Fruit fly (Drosophila melanogaster) whole organism, pupa: Measurements from ENCODE around the gene CG32755.

ENCODE experiments used
- CG10348 ChIP-seq: fragments of 200-800 bp; sonication (Bioruptor generic); IDR thresholded peaks from 2 replicates; pipeline ENCODE4 v1.3.6; 2022; ENCODE audit warnings: missing biosample characterization, missing genetic modification characterization
- CG12605 ChIP-seq: fragments of 200-800 bp; sonication (Bioruptor generic); IDR thresholded peaks from 2 replicates; pipeline ENCODE4 v1.3.6; 2022; ENCODE audit warnings: missing biosample characterization, missing genetic modification characterization
- CG13204 ChIP-seq: fragments of 200-800 bp; sonication (Bioruptor generic); optimal IDR thresholded peaks from 2 replicates; lab custom pipeline; 2018; ENCODE audit warnings: missing biosample characterization, mild to moderate bottlenecking, missing genetic modification characterization, moderate library complexity
- CG14655 ChIP-seq: fragments of 200-800 bp; sonication (Bioruptor generic); optimal IDR thresholded peaks from 3 replicates; lab custom pipeline; 2017; ENCODE audit warnings: mild to moderate bottlenecking, missing biosample characterization, missing genetic modification reagents, missing genetic modification characterization
- CG15710 ChIP-seq: fragments of 200-800 bp; sonication (Bioruptor generic); optimal IDR thresholded peaks from 2 replicates; lab custom pipeline; 2018; ENCODE audit warnings: missing biosample characterization, mild to moderate bottlenecking, missing genetic modification characterization, moderate library complexity
- CG17806 ChIP-seq: fragments of 200-800 bp; sonication (Bioruptor generic); optimal IDR thresholded peaks from 2 replicates; lab custom pipeline; 2018; ENCODE audit warnings: missing biosample characterization, mild to moderate bottlenecking, missing genetic modification characterization, moderate library complexity
- CG32121 ChIP-seq: fragments of 200-800 bp; sonication (Bioruptor generic); IDR thresholded peaks from 2 replicates; pipeline ENCODE4 v1.3.6; 2022; ENCODE audit warnings: missing biosample characterization, missing genetic modification characterization
- CG34367 ChIP-seq: fragments of 200-800 bp; sonication (Bioruptor generic); optimal IDR thresholded peaks from 2 replicates; lab custom pipeline; 2018; ENCODE audit warnings: missing biosample characterization, mild to moderate bottlenecking, missing genetic modification characterization
- CG4496 ChIP-seq: fragments of 200-800 bp; sonication (Bioruptor generic); IDR thresholded peaks from 3 replicates; pipeline ENCODE4 v1.3.6; 2022; ENCODE audit warnings: missing biosample characterization, missing genetic modification characterization
- CG8159 ChIP-seq: fragments of 200-800 bp; sonication (Bioruptor generic); optimal IDR thresholded peaks from 3 replicates; lab custom pipeline; 2018; ENCODE audit warnings: missing biosample characterization, mild to moderate bottlenecking, missing genetic modification characterization, moderate library complexity
- CG8301 ChIP-seq: fragments of 200-800 bp; sonication (Bioruptor generic); optimal IDR thresholded peaks from 2 replicates; lab custom pipeline; 2018; ENCODE audit warnings: missing biosample characterization, mild to moderate bottlenecking, missing genetic modification characterization
- CG9948 ChIP-seq: fragments of 200-800 bp; sonication (Bioruptor generic); optimal IDR thresholded peaks from 2 replicates; lab custom pipeline; 2018; ENCODE audit warnings: missing biosample characterization, mild to moderate bottlenecking, missing genetic modification characterization, moderate library complexity
- D1 ChIP-seq: fragments of 200-800 bp; sonication (Bioruptor generic); optimal IDR thresholded peaks from 2 replicates; lab custom pipeline; 2018; ENCODE audit warnings: missing biosample characterization, mild to moderate bottlenecking, missing genetic modification characterization, moderate library complexity
- EcR ChIP-seq: fragments of 200-800 bp; sonication (Bioruptor generic); optimal IDR thresholded peaks from 3 replicates; lab custom pipeline; 2019; ENCODE audit warnings: missing biosample characterization, missing genetic modification characterization, mild to moderate bottlenecking, moderate library complexity, missing genetic modification reagents
- Ets98B ChIP-seq: fragments of 200-800 bp; sonication (Bioruptor generic); IDR thresholded peaks from 2 replicates; pipeline ENCODE4 v1.3.6; 2022; ENCODE audit warnings: missing biosample characterization, missing genetic modification characterization
- Pif1A ChIP-seq: fragments of 200-800 bp; sonication (Bioruptor generic); optimal IDR thresholded peaks from 3 replicates; lab custom pipeline; 2016; ENCODE audit warnings: missing biosample characterization, missing genetic modification characterization
- Pif1B ChIP-seq: fragments of 200-800 bp; sonication (Bioruptor generic); optimal IDR thresholded peaks from 3 replicates; lab custom pipeline; 2016; ENCODE audit warnings: missing biosample characterization, missing genetic modification characterization
- Snoo ChIP-seq: fragments of 200-800 bp; sonication (Bioruptor generic); optimal IDR thresholded peaks from 3 replicates; lab custom pipeline; 2017; ENCODE audit warnings: missing biosample characterization, mild to moderate bottlenecking, missing genetic modification characterization, inconsistent platforms
- fd96Ca ChIP-seq: fragments of 200-800 bp; sonication (Bioruptor generic); IDR thresholded peaks from 3 replicates; pipeline ENCODE4 v1.3.6; 2022; ENCODE audit warnings: missing biosample characterization, missing genetic modification characterization
- gl ChIP-seq: fragments of 200-800 bp; sonication (Bioruptor generic); optimal IDR thresholded peaks from 2 replicates; lab custom pipeline; 2018; ENCODE audit warnings: missing biosample characterization, mild to moderate bottlenecking, missing genetic modification characterization
- rn ChIP-seq: fragments of 200-800 bp; sonication (Bioruptor generic); IDR thresholded peaks from 2 replicates; pipeline ENCODE4 v1.3.6; 2022; ENCODE audit warnings: missing biosample characterization, missing genetic modification characterization

CG32755 gene

dm6 chrX:5969860-5970665, 20.0 kb downstream of the CG32755 start:
- peak; percentile 68 for TF ChIP-seq CG4496 (GFP tag; lab: Robert Waterston, UW)
- TF ChIP-seq rn (GFP tag; lab: Robert Waterston, UW) = peak; percentile 14; the same call in 1 of the 2 replicates
- TF ChIP-seq Snoo (tag; lab: Kevin White, UChicago) = peak; percentile 25
- peak; percentile 54 for TF ChIP-seq Pif1B (GFP tag; lab: Kevin White, UChicago)
- no peak for TF ChIP-seq gl (tag; lab: Kevin White, UChicago)
- no peak for TF ChIP-seq CG12605 (GFP tag; lab: Robert Waterston, UW)
- no peak for TF ChIP-seq CG32121
- TF ChIP-seq CG8301 (tag; lab: Kevin White, UChicago) = peak; percentile 25
- peak; percentile 44 for TF ChIP-seq CG14655 (GFP tag; lab: Kevin White, UChicago)
- no peak for TF ChIP-seq CG17806 (tag; lab: Kevin White, UChicago)
- TF ChIP-seq CG15710 (tag; lab: Kevin White, UChicago) = peak; percentile 42
- peak; percentile 38 for TF ChIP-seq CG8159 (tag; lab: Kevin White, UChicago)
- 0 out of 3 replicates have a peak, but pooled peaks have one; percentile 17 for TF ChIP-seq fd96Ca (GFP tag; lab: Robert Waterston, UW)
- peak; percentile 11 for TF ChIP-seq Pif1A (GFP tag; lab: Kevin White, UChicago)
- TF ChIP-seq CG9948 (tag; lab: Kevin White, UChicago) = peak; percentile 9

DNA sequence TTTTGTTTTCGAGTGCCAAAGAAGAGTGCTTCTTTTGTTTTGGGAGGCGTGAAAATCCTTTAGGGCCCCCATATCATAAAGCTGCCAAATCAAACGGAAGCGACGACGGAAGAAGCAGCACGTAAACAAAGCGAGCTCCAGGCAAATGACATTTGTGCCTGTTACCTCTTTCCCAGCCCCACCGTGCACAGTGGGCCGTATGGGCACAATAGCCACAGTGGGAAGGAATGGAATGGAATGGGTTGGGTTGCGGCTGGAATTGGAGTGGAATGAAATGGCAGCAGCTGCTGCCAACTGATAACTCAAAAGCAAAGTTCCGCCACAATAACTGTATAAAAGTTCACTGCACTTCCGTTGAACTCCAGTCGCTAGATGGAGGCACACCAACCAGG, 20.6 kb downstream of the CG32755 start:
- TF ChIP-seq D1 (tag; lab: Kevin White, UChicago) (no peak), CG8301 (tag; lab: Kevin White, UChicago) (no peak), Ets98B (GFP tag; lab: Robert Waterston, UW) (no peak), CG15710 (tag; lab: Kevin White, UChicago) (no peak), CG4496 (GFP tag; lab: Robert Waterston, UW) (no peak), CG10348 (no peak), CG14655 (GFP tag; lab: Kevin White, UChicago) (no peak), CG32121 (no peak), Pif1A (GFP tag; lab: Kevin White, UChicago) (no peak), CG13204 (no peak), CG34367 (no peak), fd96Ca (GFP tag; lab: Robert Waterston, UW) (no peak), CG9948 (tag; lab: Kevin White, UChicago) (no peak), Snoo (tag; lab: Kevin White, UChicago) (no peak), rn (GFP tag; lab: Robert Waterston, UW) (no peak), gl (tag; lab: Kevin White, UChicago) (no peak), CG12605 (GFP tag; lab: Robert Waterston, UW) (no peak), CG17806 (tag; lab: Kevin White, UChicago) (no peak)

DNA sequence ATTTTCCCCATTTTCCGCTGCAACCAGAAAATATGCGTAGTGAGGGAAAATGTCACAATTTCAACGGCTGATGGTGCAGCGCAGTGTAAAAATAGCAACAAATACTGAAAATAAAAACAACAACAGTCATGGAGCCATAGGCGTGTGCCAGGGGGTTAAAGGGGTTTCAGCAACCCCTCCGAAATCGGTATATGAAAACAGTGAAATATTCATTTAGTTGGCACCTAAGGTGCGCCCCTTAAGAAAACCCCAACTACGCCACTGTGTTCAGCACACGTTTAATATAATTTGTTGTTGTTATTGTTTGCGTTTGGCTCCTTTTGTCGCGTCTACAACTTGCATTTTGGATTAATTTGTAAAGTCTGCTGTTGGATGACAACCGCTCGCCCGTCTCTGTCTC, 22.0 kb downstream of the CG32755 start:
- TF ChIP-seq Pif1B (GFP tag; lab: Kevin White, UChicago) (peak; percentile 30), CG14655 (GFP tag; lab: Kevin White, UChicago) (peak; percentile 82), CG15710 (tag; lab: Kevin White, UChicago) (peak; percentile 69), CG34367 (peak; percentile 59), EcR (GFP tag; lab: Kevin White, UChicago) (no peak), CG8301 (tag; lab: Kevin White, UChicago) (peak; percentile 75), CG4496 (GFP tag; lab: Robert Waterston, UW) (peak; percentile 94), CG32121 (peak; percentile 87), CG9948 (tag; lab: Kevin White, UChicago) (peak; percentile 70), rn (GFP tag; lab: Robert Waterston, UW) (peak; percentile 91), Pif1A (GFP tag; lab: Kevin White, UChicago) (peak; percentile 69), Ets98B (GFP tag; lab: Robert Waterston, UW) (peak; percentile 92), CG10348 (peak; percentile 61; the same call in 1 of the 2 replicates), fd96Ca (GFP tag; lab: Robert Waterston, UW) (peak; percentile 93), Snoo (tag; lab: Kevin White, UChicago) (peak; percentile 7), CG13204 (peak; percentile 44), CG17806 (tag; lab: Kevin White, UChicago) (peak; percentile 60), D1 (tag; lab: Kevin White, UChicago) (peak; percentile 22), CG12605 (GFP tag; lab: Robert Waterston, UW) (peak; percentile 73), CG8159 (tag; lab: Kevin White, UChicago) (peak; percentile 67), gl (tag; lab: Kevin White, UChicago) (peak; percentile 33)

DNA sequence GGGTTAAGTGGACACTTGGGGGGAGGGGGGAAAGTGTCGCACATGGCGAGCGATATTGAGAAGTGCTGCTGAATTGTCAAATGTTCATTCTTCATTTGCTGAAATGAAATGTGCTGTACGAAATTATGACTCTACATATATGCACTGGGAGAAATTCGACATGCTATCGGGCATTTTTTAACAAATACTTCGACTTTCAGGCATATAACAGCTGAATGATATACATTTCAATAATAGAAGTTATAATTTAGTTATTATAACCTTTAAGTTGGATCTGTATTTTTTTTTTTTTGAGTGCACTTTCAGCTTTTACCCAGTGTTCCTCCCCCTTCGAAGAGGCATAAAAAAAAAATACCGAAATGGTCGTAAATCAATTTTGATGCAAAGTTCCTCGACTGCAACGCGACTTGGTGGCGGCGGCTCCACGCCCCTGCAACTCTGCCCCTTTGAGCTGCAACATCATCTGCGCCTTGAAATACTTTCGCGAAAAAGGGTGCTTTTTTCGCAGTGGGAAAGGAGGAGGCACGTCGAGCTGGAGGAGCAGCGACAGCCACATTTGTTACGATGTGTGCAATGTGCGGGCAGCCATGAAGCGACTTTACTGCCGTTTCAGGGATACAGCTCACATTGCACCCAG, 23.5 kb downstream of the CG32755 start:
- peak; percentile 42 for TF ChIP-seq gl (tag; lab: Kevin White, UChicago)
- TF ChIP-seq CG32121 = peak; percentile 17; the same call in 1 of the 2 replicates
- no peak for TF ChIP-seq CG10348
- TF ChIP-seq CG8301 (tag; lab: Kevin White, UChicago) = peak; percentile 57
- TF ChIP-seq Pif1A (GFP tag; lab: Kevin White, UChicago) = peak; percentile 28
- peak; percentile 32; the same call in 1 of the 2 replicates for TF ChIP-seq CG12605 (GFP tag; lab: Robert Waterston, UW)
- no peak for TF ChIP-seq CG13204
- no peak for TF ChIP-seq EcR (GFP tag; lab: Kevin White, UChicago)
- TF ChIP-seq CG15710 (tag; lab: Kevin White, UChicago) = peak; percentile 79
- peak; percentile 73 for TF ChIP-seq CG9948 (tag; lab: Kevin White, UChicago)
- peak; percentile 58; the same call in 1 of the 3 replicates for TF ChIP-seq CG4496 (GFP tag; lab: Robert Waterston, UW)
- TF ChIP-seq Snoo (tag; lab: Kevin White, UChicago) = peak; percentile 19
- TF ChIP-seq Pif1B (GFP tag; lab: Kevin White, UChicago) = peak; percentile 35
- peak; percentile 59 for TF ChIP-seq CG14655 (GFP tag; lab: Kevin White, UChicago)
- peak; percentile 76 for TF ChIP-seq CG34367
- TF ChIP-seq rn (GFP tag; lab: Robert Waterston, UW) = 0 out of 2 replicates have a peak, but pooled peaks have one; percentile 5
- TF ChIP-seq fd96Ca (GFP tag; lab: Robert Waterston, UW) = peak; percentile 44; the same call in 1 of the 3 replicates
- peak; percentile 74 for TF ChIP-seq CG17806 (tag; lab: Kevin White, UChicago)
- no peak for TF ChIP-seq Ets98B (GFP tag; lab: Robert Waterston, UW)
- peak; percentile 79 for TF ChIP-seq CG8159 (tag; lab: Kevin White, UChicago)
- no peak for TF ChIP-seq D1 (tag; lab: Kevin White, UChicago)
